Worm (Caenorhabditis elegans) whole organism, L2 larva: Measurements from ENCODE around the gene T28A11.16.

Experiments
- Y55F3AM.14 ChIP-seq: fragments of 200-800 bp; sonication (Bioruptor generic); optimal IDR thresholded peaks from 2 replicates; lab custom pipeline; 2018; ENCODE audit warnings: mild to moderate bottlenecking, missing genetic modification characterization, missing compliant biosample characterization
- ZK546.5 ChIP-seq: sonication (generic microtip); optimal IDR thresholded peaks from 2 replicates; lab custom pipeline; 2017; ENCODE audit warnings: missing biosample characterization, missing genetic modification characterization
- alr-1 ChIP-seq: fragments of 150-350 bp; optimal IDR thresholded peaks from 2 replicates; lab custom pipeline; 2014; ENCODE audit warnings: missing biosample characterization, missing genetic modification characterization
- aly-2 ChIP-seq: fragments of 150-350 bp; optimal IDR thresholded peaks from 2 replicates; lab custom pipeline; 2014; ENCODE audit warnings: missing biosample characterization, missing genetic modification characterization
- ama-1 ChIP-seq: fragments of 150-350 bp; optimal IDR thresholded peaks from 2 replicates; lab custom pipeline; 2018; ENCODE audit warnings: inconsistent platforms
- blmp-1 ChIP-seq: sonication (generic microtip); optimal IDR thresholded peaks from 2 replicates; lab custom pipeline; 2017; ENCODE audit warnings: missing genetic modification characterization, mild to moderate bottlenecking, missing compliant biosample characterization, antibody characterized with exemption, moderate library complexity; ENCODE audit not compliant: insufficient read depth
- ceh-16 ChIP-seq: fragments of 150-350 bp; optimal IDR thresholded peaks from 2 replicates; lab custom pipeline; 2014; ENCODE audit warnings: missing biosample characterization, missing genetic modification characterization
- ceh-82 ChIP-seq: fragments of 150-350 bp; optimal IDR thresholded peaks from 2 replicates; lab custom pipeline; 2014; ENCODE audit warnings: missing biosample characterization, missing genetic modification characterization
- dmd-4 ChIP-seq: sonication (generic microtip); optimal IDR thresholded peaks from 2 replicates; lab custom pipeline; 2017; ENCODE audit warnings: missing biosample characterization, missing genetic modification characterization
- egl-27 ChIP-seq: sonication (generic microtip); optimal IDR thresholded peaks from 3 replicates; lab custom pipeline; 2017; ENCODE audit warnings: missing biosample characterization, missing genetic modification reagents, missing genetic modification characterization
- elt-1 ChIP-seq: fragments of 150-350 bp; optimal IDR thresholded peaks from 2 replicates; lab custom pipeline; 2014; ENCODE audit warnings: missing biosample characterization, missing genetic modification characterization
- elt-3 ChIP-seq: sonication (generic microtip); optimal IDR thresholded peaks from 2 replicates; lab custom pipeline; 2017; ENCODE audit warnings: missing biosample characterization, missing genetic modification characterization
- lin-11 ChIP-seq: fragments of 150-350 bp; sonication (generic microtip); optimal IDR thresholded peaks from 2 replicates; lab custom pipeline; 2014; ENCODE audit warnings: missing biosample characterization, missing genetic modification characterization, inconsistent platforms, mixed read lengths
- lin-13 ChIP-seq: fragments of 150-350 bp; optimal IDR thresholded peaks from 2 replicates; lab custom pipeline; 2014; ENCODE audit warnings: missing biosample characterization, missing genetic modification reagents, missing genetic modification characterization
- lin-39 ChIP-seq: fragments of 150-350 bp; optimal IDR thresholded peaks from 2 replicates; lab custom pipeline; 2014; ENCODE audit warnings: missing biosample characterization, missing genetic modification reagents, missing genetic modification characterization
- lsy-2 ChIP-seq, 2 experiments: fragments of 150-350 bp in 1 of 2; sonication (generic microtip) in 1 of 2; optimal IDR thresholded peaks; 2 replicates each; lab custom pipeline; 2014 to 2017; ENCODE audit warnings: missing biosample characterization in 2 of 2, missing genetic modification characterization in 2 of 2
- mbf-1 ChIP-seq: sonication (generic microtip); optimal IDR thresholded peaks from 2 replicates; lab custom pipeline; 2017; ENCODE audit warnings: missing biosample characterization, missing genetic modification characterization
- nhr-10 ChIP-seq: sonication (generic microtip); optimal IDR thresholded peaks from 2 replicates; lab custom pipeline; 2017; ENCODE audit warnings: missing biosample characterization, missing genetic modification characterization
- nhr-11 ChIP-seq: fragments of 150-350 bp; optimal IDR thresholded peaks from 2 replicates; lab custom pipeline; 2014; ENCODE audit warnings: missing biosample characterization, missing genetic modification characterization
- nhr-21 ChIP-seq: fragments of 150-350 bp; optimal IDR thresholded peaks from 2 replicates; lab custom pipeline; 2014; ENCODE audit warnings: missing biosample characterization, missing genetic modification characterization
- nhr-6 ChIP-seq: fragments of 150-350 bp; optimal IDR thresholded peaks from 2 replicates; lab custom pipeline; 2014; ENCODE audit warnings: missing biosample characterization, missing genetic modification characterization
- nhr-77 ChIP-seq: fragments of 150-350 bp; optimal IDR thresholded peaks from 2 replicates; lab custom pipeline; 2014; ENCODE audit warnings: missing biosample characterization, missing genetic modification characterization
- peb-1 ChIP-seq: fragments of 150-350 bp; optimal IDR thresholded peaks from 2 replicates; lab custom pipeline; 2014; ENCODE audit warnings: missing biosample characterization, missing genetic modification characterization
- sem-4 ChIP-seq: fragments of 150-350 bp; optimal IDR thresholded peaks from 2 replicates; lab custom pipeline; 2014; ENCODE audit warnings: missing biosample characterization, missing genetic modification reagents, missing genetic modification characterization
- skn-1 ChIP-seq: sonication (generic microtip); optimal IDR thresholded peaks from 2 replicates; lab custom pipeline; 2017; ENCODE audit warnings: missing biosample characterization, missing genetic modification characterization
- sma-9 ChIP-seq, 2 experiments: fragments of 150-350 bp in 1 of 2; sonication (generic microtip) in 1 of 2; optimal IDR thresholded peaks; 2 replicates each; lab custom pipeline; 2014 to 2016; ENCODE audit warnings: missing genetic modification characterization in 2 of 2, mild to moderate bottlenecking in 1 of 2, missing biosample characterization in 1 of 2, missing compliant biosample characterization in 1 of 2, missing genetic modification reagents in 1 of 2, moderate library complexity in 1 of 2
- snpc-4 ChIP-seq: fragments of 150-350 bp; optimal IDR thresholded peaks from 2 replicates; lab custom pipeline; 2014; ENCODE audit warnings: missing biosample characterization, missing genetic modification characterization
- unc-39 ChIP-seq: fragments of 150-350 bp; optimal IDR thresholded peaks from 2 replicates; lab custom pipeline; 2014; ENCODE audit warnings: missing biosample characterization, missing genetic modification characterization
- unc-55 ChIP-seq: fragments of 150-350 bp; sonication (generic microtip); optimal IDR thresholded peaks from 3 replicates; lab custom pipeline; 2014; ENCODE audit warnings: missing biosample characterization, missing genetic modification reagents, missing genetic modification characterization
- unc-62 ChIP-seq: fragments of 150-350 bp; optimal IDR thresholded peaks from 2 replicates; lab custom pipeline; 2014; ENCODE audit warnings: missing biosample characterization, missing genetic modification reagents, missing genetic modification characterization
- zag-1 ChIP-seq: fragments of 150-350 bp; optimal IDR thresholded peaks from 2 replicates; lab custom pipeline; 2014; ENCODE audit warnings: missing biosample characterization, missing genetic modification characterization
- ztf-1 ChIP-seq: fragments of 200-800 bp; sonication (Bioruptor generic); conservative IDR thresholded peaks from 2 replicates; pipeline ENCODE4 v1.3.6; 2022; ENCODE audit warnings: missing genetic modification characterization, missing compliant biosample characterization

Gene T28A11.16

ce11 chrV:3250153-3250552, 8.9 kb downstream of the T28A11.16 start, which contains the start of gene T28A11.13:
Gene T28A11.13, minus strand, starts transcription at chrV:3250253.
- TF ChIP-seq aly-2 (no peak), snpc-4 (tag; lab: Kevin White, UChicago) (no peak)

- TF ChIP-seq sma-9 (GFP tag; optimal IDR thresholded peaks at IDR 0.05; lab: Kevin White, UChicago) (no peak), sma-9 (tag; optimal IDR thresholded peaks at IDR 0.05; lab: Kevin White, UChicago) (no peak), dmd-4 (tag; lab: Kevin White, UChicago) (no peak), lin-13 (GFP tag; lab: Kevin White, UChicago) (no peak), lin-11 (tag; lab: Kevin White, UChicago) (no peak), zag-1 (tag; lab: Kevin White, UChicago) (no peak)
- TF ChIP-seq, all 48 proteins: peak for 0
Observed at ce11 chrV:3247515-3247914, 11.5 kb downstream of the T28A11.16 start, which contains the start of gene srj-8. Gene srj-8, plus strand, starts transcription at chrV:3247815.

ce11 chrV:3244703-3245102, 14.3 kb downstream of the T28A11.16 start, which contains the start of gene srj-7:
Gene srj-7, plus strand, starts transcription at chrV:3245003.
- TF ChIP-seq ceh-16 (tag; lab: Kevin White, UChicago) (no peak), ZK546.5 (no peak), dmd-4 (tag; lab: Kevin White, UChicago) (no peak), nhr-10 (no peak), unc-39 (tag; lab: Kevin White, UChicago) (no peak), nhr-21 (no peak), lin-39 (tag; lab: Kevin White, UChicago) (no peak), nhr-6 (tag; lab: Kevin White, UChicago) (no peak), unc-62 (no peak), elt-3 (tag; lab: Kevin White, UChicago) (no peak), Y55F3AM.14 (GFP tag; lab: Kevin White, UChicago) (no peak), blmp-1 (tag; lab: Kevin White, UChicago) (no peak), ztf-1 (GFP tag; lab: Robert Waterston, UW) (no peak), elt-1 (tag; lab: Kevin White, UChicago) (no peak), unc-55 (no peak)

- TF ChIP-seq ceh-16 (tag; lab: Kevin White, UChicago) (no peak), lsy-2 (tag; optimal IDR thresholded peaks at IDR 0.05; lab: Kevin White, UChicago) (no peak), nhr-77 (tag; lab: Kevin White, UChicago) (no peak), skn-1 (tag; lab: Kevin White, UChicago) (no peak), nhr-11 (tag; lab: Kevin White, UChicago) (no peak), ztf-1 (GFP tag; lab: Robert Waterston, UW) (no peak), ceh-82 (tag; lab: Kevin White, UChicago) (no peak), unc-55 (no peak), peb-1 (tag; lab: Kevin White, UChicago) (no peak), egl-27 (no peak), elt-1 (tag; lab: Kevin White, UChicago) (no peak), ama-1 (lab: Kevin White, UChicago) (no peak), aly-2 (no peak)
Observed at ce11 chrV:3242984-3243383, 16.0 kb downstream of the T28A11.16 start, which contains the start of gene gst-23. Gene gst-23, plus strand, starts transcription at chrV:3243284.

- TF ChIP-seq mbf-1 (tag; lab: Kevin White, UChicago) (no peak), ceh-16 (tag; lab: Kevin White, UChicago) (no peak), lsy-2 (tag; optimal IDR thresholded peaks at IDR 0.05; lab: Kevin White, UChicago) (no peak), alr-1 (tag; lab: Kevin White, UChicago) (no peak), ZK546.5 (no peak), nhr-11 (tag; lab: Kevin White, UChicago) (no peak), ztf-1 (GFP tag; lab: Robert Waterston, UW) (no peak), sem-4 (no peak), ceh-82 (tag; lab: Kevin White, UChicago) (no peak), sma-9 (GFP tag; optimal IDR thresholded peaks at IDR 0.05; lab: Kevin White, UChicago) (no peak), sma-9 (tag; optimal IDR thresholded peaks at IDR 0.05; lab: Kevin White, UChicago) (no peak), blmp-1 (tag; lab: Kevin White, UChicago) (no peak)
Observed at ce11 chrV:3241175-3241574, 17.8 kb downstream of the T28A11.16 start, which contains the start of gene srj-11. Gene srj-11, plus strand, starts transcription at chrV:3241424.
